Worm (Caenorhabditis elegans) whole organism, L3 larva: ENCODE measurements around the gene K08B12.1.
A peak's percentile ranks its signal among the peaks of the same experiment; 100 is the strongest.

Experiments
- R02D3.7 ChIP-seq: fragments of 150-350 bp; optimal IDR thresholded peaks from 2 replicates; lab custom pipeline; 2014; ENCODE audit warnings: missing biosample characterization, missing genetic modification characterization
- egl-27 ChIP-seq: sonication (generic microtip); optimal IDR thresholded peaks from 4 replicates; lab custom pipeline; 2017; ENCODE audit warnings: missing biosample characterization, missing genetic modification reagents, missing genetic modification characterization
- elt-1 ChIP-seq: fragments of 150-350 bp; optimal IDR thresholded peaks from 2 replicates; lab custom pipeline; 2014; ENCODE audit warnings: missing biosample characterization, missing genetic modification characterization
- elt-2 ChIP-seq: sonication (generic microtip); optimal IDR thresholded peaks from 2 replicates; lab custom pipeline; 2016; ENCODE audit warnings: missing genetic modification reagents, mild to moderate bottlenecking, missing genetic modification characterization, missing compliant biosample characterization
- fkh-10 ChIP-seq: sonication (generic microtip); optimal IDR thresholded peaks from 2 replicates; lab custom pipeline; 2017; ENCODE audit warnings: missing biosample characterization, missing genetic modification reagents, missing genetic modification characterization
- lin-15B ChIP-seq: fragments of 150-350 bp; optimal IDR thresholded peaks from 2 replicates; lab custom pipeline; 2014; ENCODE audit warnings: missing biosample characterization, missing genetic modification characterization
- mdl-1 ChIP-seq: fragments of 150-350 bp; optimal IDR thresholded peaks from 2 replicates; lab custom pipeline; 2014; ENCODE audit warnings: missing biosample characterization, missing genetic modification characterization
- nhr-23 ChIP-seq: fragments of 150-350 bp; optimal IDR thresholded peaks from 2 replicates; lab custom pipeline; 2014; ENCODE audit warnings: missing biosample characterization, missing genetic modification reagents, missing genetic modification characterization
- pha-4 ChIP-seq: fragments of 150-350 bp; optimal IDR thresholded peaks from 2 replicates; lab custom pipeline; 2014; ENCODE audit warnings: missing biosample characterization, missing genetic modification reagents, missing genetic modification characterization
- pqm-1 ChIP-seq: fragments of 150-350 bp; optimal IDR thresholded peaks from 2 replicates; lab custom pipeline; 2017; ENCODE audit warnings: missing biosample characterization, missing genetic modification characterization, inconsistent platforms
- snpc-4 ChIP-seq: fragments of 150-350 bp; optimal IDR thresholded peaks from 2 replicates; lab custom pipeline; 2014; ENCODE audit warnings: missing biosample characterization, missing genetic modification characterization
- zag-1 ChIP-seq: fragments of 150-350 bp; optimal IDR thresholded peaks from 2 replicates; lab custom pipeline; 2014; ENCODE audit warnings: missing biosample characterization, missing genetic modification characterization
- ztf-4 ChIP-seq: fragments of 150-350 bp; optimal IDR thresholded peaks from 2 replicates; lab custom pipeline; 2014; ENCODE audit warnings: missing biosample characterization, missing genetic modification characterization

- peak; percentile 96 for TF ChIP-seq nhr-23 (tag; lab: Kevin White, UChicago)
- peak; percentile 76 for TF ChIP-seq R02D3.7 (tag; lab: Kevin White, UChicago)
- peak; percentile 76 for TF ChIP-seq mdl-1 (tag; lab: Kevin White, UChicago)
- TF ChIP-seq egl-27 (tag; lab: Kevin White, UChicago) = peak; percentile 85
- no peak for TF ChIP-seq zag-1 (tag; lab: Kevin White, UChicago)
- peak; percentile 44 for TF ChIP-seq elt-1
- peak; percentile 96 for TF ChIP-seq pha-4 (tag; lab: Kevin White, UChicago)
- peak; percentile 53 for TF ChIP-seq ztf-4 (tag; lab: Kevin White, UChicago)
- TF ChIP-seq lin-15B (tag; lab: Kevin White, UChicago) = peak; percentile 21
- peak; percentile 21 for TF ChIP-seq snpc-4 (tag; lab: Kevin White, UChicago)
- peak; percentile 86 for TF ChIP-seq pqm-1 (tag; lab: Kevin White, UChicago)
- TF ChIP-seq fkh-10 (GFP tag; lab: Kevin White, UChicago) = no peak
- peak; percentile 62 for TF ChIP-seq elt-2 (tag; lab: Kevin White, UChicago)
Measured at ce11 chrV:6246454-6246981, 12.6 kb upstream of the K08B12.1 start, which contains the start of gene dmd-7.
